Fruit fly (Drosophila melanogaster) whole organism, embryonic: Measurements from ENCODE around the gene yuri.
A peak's percentile ranks its signal among the peaks of the same experiment; 100 is the strongest.

Source experiments
- Abd-B ChIP-seq: fragments of 200-800 bp; sonication (Bioruptor generic); optimal IDR thresholded peaks from 2 replicates; lab custom pipeline; 2018; ENCODE audit warnings: missing biosample characterization, mild to moderate bottlenecking, missing genetic modification characterization, moderate library complexity
- Asciz ChIP-seq: fragments of 200-800 bp; sonication (Bioruptor generic); optimal IDR thresholded peaks from 2 replicates; lab custom pipeline; 2017; ENCODE audit warnings: missing biosample characterization, mild to moderate bottlenecking, missing genetic modification characterization, missing genetic modification reagents
- CG1024 ChIP-seq: fragments of 200-800 bp; sonication (Bioruptor generic); IDR thresholded peaks from 2 replicates; pipeline ENCODE4 v1.3.6; 2022; ENCODE audit warnings: missing biosample characterization, missing genetic modification characterization
- CG10565 ChIP-seq: fragments of 200-800 bp; sonication (Bioruptor generic); optimal IDR thresholded peaks from 3 replicates; lab custom pipeline; 2016; ENCODE audit warnings: missing biosample characterization, mild to moderate bottlenecking, missing genetic modification characterization
- CG11398 ChIP-seq: fragments of 200-800 bp; sonication (Bioruptor generic); optimal IDR thresholded peaks from 2 replicates; lab custom pipeline; 2016; ENCODE audit warnings: missing biosample characterization, missing genetic modification characterization
- CG12299 ChIP-seq: fragments of 200-800 bp; sonication (Bioruptor generic); optimal IDR thresholded peaks from 2 replicates; lab custom pipeline; 2018; ENCODE audit warnings: missing biosample characterization, mild to moderate bottlenecking, missing genetic modification characterization
- CG13287 ChIP-seq: fragments of 200-800 bp; sonication (Bioruptor generic); IDR thresholded peaks from 2 replicates; pipeline ENCODE4 v1.3.6; 2022; ENCODE audit warnings: missing biosample characterization, missing genetic modification characterization; ENCODE audit not compliant: partially characterized antibody
- CG14441 ChIP-seq: fragments of 200-800 bp; sonication (Bioruptor generic); IDR thresholded peaks from 2 replicates; pipeline ENCODE4 v1.3.6; 2022; ENCODE audit warnings: missing biosample characterization, missing genetic modification characterization
- CG17802 ChIP-seq: fragments of 200-800 bp; sonication (Bioruptor generic); optimal IDR thresholded peaks from 2 replicates; lab custom pipeline; 2018; ENCODE audit warnings: missing biosample characterization, mild to moderate bottlenecking, missing genetic modification characterization, moderate library complexity
- CG1792 ChIP-seq: fragments of 200-800 bp; sonication (Bioruptor generic); optimal IDR thresholded peaks from 2 replicates; lab custom pipeline; 2016; ENCODE audit warnings: missing biosample characterization, missing genetic modification characterization
- CG30431 ChIP-seq: fragments of 200-800 bp; sonication (Bioruptor generic); optimal IDR thresholded peaks from 2 replicates; lab custom pipeline; 2017; ENCODE audit warnings: missing biosample characterization, missing genetic modification characterization
- CG3281 ChIP-seq: fragments of 200-800 bp; sonication (Bioruptor generic); optimal IDR thresholded peaks from 3 replicates; lab custom pipeline; 2017; ENCODE audit warnings: missing biosample characterization, mild to moderate bottlenecking, missing genetic modification characterization
- CG33213 ChIP-seq: fragments of 200-800 bp; sonication (Bioruptor generic); optimal IDR thresholded peaks from 3 replicates; lab custom pipeline; 2016; ENCODE audit warnings: missing biosample characterization, missing genetic modification characterization
- CG3995 ChIP-seq: fragments of 200-800 bp; sonication (Bioruptor generic); optimal IDR thresholded peaks from 3 replicates; lab custom pipeline; 2016; ENCODE audit warnings: missing biosample characterization, missing genetic modification characterization
- CG43689 ChIP-seq: fragments of 200-800 bp; sonication (Bioruptor generic); IDR thresholded peaks from 2 replicates; pipeline ENCODE4 v1.3.6; 2022; ENCODE audit warnings: missing biosample characterization, missing genetic modification characterization
- CG4730 ChIP-seq: fragments of 200-800 bp; sonication (Bioruptor generic); IDR thresholded peaks from 2 replicates; pipeline ENCODE4 v1.3.6; 2022; ENCODE audit warnings: missing biosample characterization, missing genetic modification characterization
- CG6272 ChIP-seq: fragments of 200-800 bp; sonication (Bioruptor generic); IDR thresholded peaks from 2 replicates; pipeline ENCODE4 v1.3.6; 2022; ENCODE audit warnings: missing biosample characterization, missing genetic modification characterization
- CG7372 ChIP-seq: fragments of 200-800 bp; sonication (Bioruptor generic); IDR thresholded peaks from 2 replicates; pipeline ENCODE4 v1.3.6; 2022; ENCODE audit warnings: missing biosample characterization, missing genetic modification characterization
- CG7786 ChIP-seq: fragments of 200-800 bp; sonication (Bioruptor generic); optimal IDR thresholded peaks from 2 replicates; lab custom pipeline; 2016; ENCODE audit warnings: missing biosample characterization, missing genetic modification characterization
- CG9797 ChIP-seq: fragments of 200-800 bp; sonication (Bioruptor generic); optimal IDR thresholded peaks from 3 replicates; lab custom pipeline; 2018; ENCODE audit warnings: missing biosample characterization, mild to moderate bottlenecking, missing genetic modification characterization
- CTCF ChIP-seq: fragments of 200-800 bp; sonication (Bioruptor generic); optimal IDR thresholded peaks from 2 replicates; lab custom pipeline; 2017; ENCODE audit warnings: missing biosample characterization, mild to moderate bottlenecking, missing genetic modification characterization, moderate library complexity
- Dbx ChIP-seq: fragments of 200-800 bp; sonication (Bioruptor generic); IDR thresholded peaks from 3 replicates; pipeline ENCODE4 v1.3.6; 2022; ENCODE audit warnings: missing biosample characterization, missing genetic modification characterization
- Dip3 ChIP-seq: fragments of 200-800 bp; sonication (Bioruptor generic); optimal IDR thresholded peaks from 3 replicates; lab custom pipeline; 2016; ENCODE audit warnings: missing biosample characterization, missing genetic modification characterization
- Doc3 ChIP-seq: fragments of 200-800 bp; sonication (Bioruptor generic); IDR thresholded peaks from 3 replicates; pipeline ENCODE4 v1.3.6; 2022; ENCODE audit warnings: missing biosample characterization, missing genetic modification characterization; ENCODE audit not compliant: partially characterized antibody
- HLHmδ ChIP-seq: fragments of 200-800 bp; sonication (Bioruptor generic); optimal IDR thresholded peaks from 2 replicates; lab custom pipeline; 2018; ENCODE audit warnings: missing biosample characterization, mild to moderate bottlenecking, missing genetic modification characterization, moderate library complexity
- Hsf ChIP-seq: fragments of 200-800 bp; sonication (Bioruptor generic); optimal IDR thresholded peaks from 3 replicates; lab custom pipeline; 2016; ENCODE audit warnings: missing biosample characterization, missing genetic modification characterization
- MBD-R2 ChIP-seq: fragments of 200-800 bp; sonication (Bioruptor generic); IDR thresholded peaks from 2 replicates; pipeline ENCODE4 v1.3.6; 2022; ENCODE audit warnings: missing biosample characterization, missing genetic modification characterization
- Myb ChIP-seq: fragments of 200-800 bp; sonication (Bioruptor generic); optimal IDR thresholded peaks from 2 replicates; lab custom pipeline; 2016; ENCODE audit warnings: missing biosample characterization, missing genetic modification characterization
- NfI ChIP-seq: fragments of 200-800 bp; sonication (Bioruptor generic); optimal IDR thresholded peaks from 3 replicates; lab custom pipeline; 2018; ENCODE audit warnings: missing biosample characterization, mild to moderate bottlenecking, missing genetic modification characterization, moderate library complexity
- Ssrp ChIP-seq: fragments of 200-800 bp; sonication (Bioruptor generic); optimal IDR thresholded peaks from 2 replicates; lab custom pipeline; 2018; ENCODE audit warnings: missing biosample characterization, mild to moderate bottlenecking, missing genetic modification characterization, moderate library complexity
- Xbp1 ChIP-seq: fragments of 200-800 bp; sonication (Bioruptor generic); optimal IDR thresholded peaks from 3 replicates; lab custom pipeline; 2016; ENCODE audit warnings: missing biosample characterization, mild to moderate bottlenecking, missing genetic modification characterization
- ap ChIP-seq: fragments of 200-800 bp; sonication (Bioruptor generic); IDR thresholded peaks from 2 replicates; pipeline ENCODE4 v1.3.6; 2022; ENCODE audit warnings: missing biosample characterization, missing genetic modification characterization
- az2 ChIP-seq: fragments of 200-800 bp; sonication (Bioruptor generic); optimal IDR thresholded peaks from 3 replicates; lab custom pipeline; 2016; ENCODE audit warnings: missing biosample characterization, missing genetic modification characterization
- bab2 ChIP-seq: fragments of 200-800 bp; sonication (Bioruptor generic); optimal IDR thresholded peaks from 2 replicates; lab custom pipeline; 2016; ENCODE audit warnings: missing biosample characterization, missing genetic modification characterization
- chm ChIP-seq: fragments of 200-800 bp; sonication (Bioruptor generic); IDR thresholded peaks from 2 replicates; pipeline ENCODE4 v1.3.6; 2022; ENCODE audit warnings: missing biosample characterization, missing genetic modification characterization
- da ChIP-seq: fragments of 200-800 bp; sonication (Bioruptor generic); optimal IDR thresholded peaks from 2 replicates; lab custom pipeline; 2016; ENCODE audit warnings: missing biosample characterization, missing genetic modification characterization
- h ChIP-seq: fragments of >200 bp; optimal IDR thresholded peaks from 2 replicates; lab custom pipeline; 2017
- ham ChIP-seq: fragments of 200-800 bp; sonication (Bioruptor generic); IDR thresholded peaks from 2 replicates; pipeline ENCODE4 v1.3.6; 2022; ENCODE audit warnings: missing biosample characterization, missing genetic modification characterization
- ind ChIP-seq: fragments of 200-800 bp; sonication (Bioruptor generic); optimal IDR thresholded peaks from 3 replicates; lab custom pipeline; 2016; ENCODE audit warnings: missing biosample characterization, missing genetic modification characterization
- insv ChIP-seq, 2 experiments: fragments of 200-800 bp; sonication (Bioruptor generic); optimal IDR thresholded peaks; 3 replicates each; lab custom pipeline; 2016 to 2018; ENCODE audit warnings: missing biosample characterization in 2 of 2, missing genetic modification characterization in 2 of 2
- pita ChIP-seq: fragments of 200-800 bp; sonication (Bioruptor generic); optimal IDR thresholded peaks from 2 replicates; lab custom pipeline; 2017; ENCODE audit warnings: missing biosample characterization, mild to moderate bottlenecking, missing genetic modification characterization
- psq ChIP-seq: fragments of 200-800 bp; sonication (Bioruptor generic); optimal IDR thresholded peaks from 2 replicates; lab custom pipeline; 2017; ENCODE audit warnings: missing biosample characterization, missing genetic modification characterization
- pum ChIP-seq: fragments of 200-800 bp; sonication (Bioruptor generic); optimal IDR thresholded peaks from 2 replicates; lab custom pipeline; 2016; ENCODE audit warnings: missing biosample characterization, missing genetic modification characterization
- schlank ChIP-seq: fragments of 200-800 bp; sonication (Bioruptor generic); optimal IDR thresholded peaks from 2 replicates; lab custom pipeline; 2018; ENCODE audit warnings: missing biosample characterization, mild to moderate bottlenecking, missing genetic modification characterization
- sd ChIP-seq: fragments of 200-800 bp; sonication (Bioruptor generic); optimal IDR thresholded peaks from 3 replicates; lab custom pipeline; 2018; ENCODE audit warnings: missing biosample characterization, mild to moderate bottlenecking, missing genetic modification characterization, moderate library complexity
- slou ChIP-seq: fragments of 200-800 bp; sonication (Bioruptor generic); optimal IDR thresholded peaks from 3 replicates; lab custom pipeline; 2016; ENCODE audit warnings: missing biosample characterization, missing genetic modification characterization
- stc ChIP-seq: fragments of 200-800 bp; sonication (Bioruptor generic); IDR thresholded peaks from 2 replicates; pipeline ENCODE4 v1.3.6; 2022; ENCODE audit warnings: missing biosample characterization, missing genetic modification characterization
- tna ChIP-seq: fragments of 200-800 bp; sonication (Bioruptor generic); IDR thresholded peaks from 2 replicates; pipeline ENCODE4 v1.3.6; 2022; ENCODE audit warnings: missing biosample characterization, missing genetic modification characterization; ENCODE audit not compliant: partially characterized antibody
- ttk ChIP-seq: fragments of 200-800 bp; sonication (Bioruptor generic); IDR thresholded peaks from 2 replicates; pipeline ENCODE4 v2.1.2; 2022; ENCODE audit warnings: missing biosample characterization, missing genetic modification characterization
- wor ChIP-seq: fragments of 200-800 bp; sonication (Bioruptor generic); IDR thresholded peaks from 2 replicates; pipeline ENCODE4 v1.3.6; 2022; ENCODE audit warnings: missing biosample characterization, missing genetic modification characterization
- zen ChIP-seq: fragments of 200-800 bp; sonication (Bioruptor generic); optimal IDR thresholded peaks from 3 replicates; lab custom pipeline; 2018; ENCODE audit warnings: missing biosample characterization, mild to moderate bottlenecking, missing genetic modification characterization, moderate library complexity

The yuri gene

dm6 chr2L:15248163-15249005 lies 16.1 kb downstream of the yuri start, which contains the start of gene dao (continued):
- peak; percentile 73 for TF ChIP-seq Doc3 (GFP tag; lab: Robert Waterston, UW)
- TF ChIP-seq CG7786 (GFP tag; lab: Kevin White, UChicago) = no peak
- TF ChIP-seq Hsf (GFP tag; lab: Kevin White, UChicago) = peak; percentile 49
- peak; percentile 68 for TF ChIP-seq ind (GFP tag; lab: Kevin White, UChicago)
- TF ChIP-seq MBD-R2 (GFP tag; lab: Robert Waterston, UW) = peak; percentile 71
- TF ChIP-seq CG1792 (GFP tag; lab: Kevin White, UChicago) = no peak
- no peak; the same call in 1 of the 2 replicates for TF ChIP-seq CG4730 (GFP tag; lab: Robert Waterston, UW)
- TF ChIP-seq sd (tag; lab: Kevin White, UChicago) = no peak
- no peak for TF ChIP-seq CG1024 (GFP tag; lab: Robert Waterston, UW)
- TF ChIP-seq CG17802 (tag; lab: Kevin White, UChicago) = no peak
- TF ChIP-seq CG43689 (GFP tag; lab: Robert Waterston, UW) = no peak
- no peak for TF ChIP-seq CG9797 (GFP tag; lab: Kevin White, UChicago)
- peak; percentile 45 for TF ChIP-seq Abd-B (GFP tag; lab: Kevin White, UChicago)
- TF ChIP-seq pum (GFP tag; lab: Kevin White, UChicago) = no peak
- no peak for TF ChIP-seq HLHmδ (GFP tag; lab: Kevin White, UChicago)
- TF ChIP-seq h = no peak
- peak; percentile 47; the same call in 1 of the 2 replicates for TF ChIP-seq ttk (GFP tag; lab: Robert Waterston, UW)
- no peak for TF ChIP-seq wor (GFP tag; lab: Robert Waterston, UW)
- 0 out of 2 replicates have a peak, but pooled peaks have one; percentile 11 for TF ChIP-seq chm (GFP tag; lab: Robert Waterston, UW)
- no peak for TF ChIP-seq psq (GFP tag; lab: Kevin White, UChicago)
- peak; percentile 36; the same call in 1 of the 2 replicates for TF ChIP-seq tna (GFP tag; lab: Robert Waterston, UW)
- peak; percentile 11 for TF ChIP-seq CG12299
- peak; percentile 79 for TF ChIP-seq Xbp1 (GFP tag; lab: Kevin White, UChicago)
- TF ChIP-seq az2 (GFP tag; lab: Kevin White, UChicago) = peak; percentile 61
- TF ChIP-seq Dip3 (GFP tag; lab: Kevin White, UChicago) = peak; percentile 28
- peak; percentile 44 for TF ChIP-seq bab2 (GFP tag; lab: Kevin White, UChicago)
- peak; percentile 5 for TF ChIP-seq CG33213 (GFP tag; lab: Kevin White, UChicago)
- no peak for TF ChIP-seq CG11398
- TF ChIP-seq Asciz (GFP tag; lab: Kevin White, UChicago) = no peak
- TF ChIP-seq Ssrp (tag; lab: Kevin White, UChicago) = peak; percentile 47
- TF ChIP-seq da = no peak
- TF ChIP-seq ham = no peak
- peak; percentile 51 for TF ChIP-seq slou
- peak; percentile 86 for TF ChIP-seq Myb (GFP tag; lab: Kevin White, UChicago)
- TF ChIP-seq zen (tag; lab: Kevin White, UChicago) = peak; percentile 1
- TF ChIP-seq schlank = no peak
- TF ChIP-seq CG3281 (GFP tag; lab: Kevin White, UChicago) = no peak
- TF ChIP-seq NfI = peak; percentile 15
- no peak for TF ChIP-seq pita
- peak; percentile 26 for TF ChIP-seq CTCF (GFP tag; lab: Kevin White, UChicago)
- no peak for TF ChIP-seq CG7372
- TF ChIP-seq CG10565 = no peak
- peak; percentile 63 for TF ChIP-seq CG6272 (GFP tag; lab: Robert Waterston, UW)
- peak; percentile 70; the same call in 1 of the 3 replicates for TF ChIP-seq Dbx (GFP tag; lab: Robert Waterston, UW)
- TF ChIP-seq insv (GFP tag; optimal IDR thresholded peaks at IDR 0.05; lab: Kevin White, UChicago) = no peak
- TF ChIP-seq CG30431 (GFP tag; lab: Kevin White, UChicago) = no peak
- TF ChIP-seq CG3995 = no peak
- peak; percentile 82 for TF ChIP-seq CG13287 (GFP tag; lab: Robert Waterston, UW)
- peak; percentile 56; the same call in 1 of the 2 replicates for TF ChIP-seq CG14441
- TF ChIP-seq stc (GFP tag; lab: Robert Waterston, UW) = no peak
- no peak for TF ChIP-seq ap (GFP tag; lab: Robert Waterston, UW)
